Fruit fly (Drosophila melanogaster) Kc167 (cell line): ENCODE results near the gene Nsf2.

Source experiments
- Sin3A ChIP-seq: fragments of >200 bp; optimal IDR thresholded peaks from 2 replicates; lab custom pipeline; 2018; ENCODE audit warnings: missing external identifiers
- h ChIP-seq: fragments of >200 bp; optimal IDR thresholded peaks from 3 replicates; lab custom pipeline; 2018; ENCODE audit warnings: missing external identifiers
- psq ChIP-seq: fragments of >200 bp; optimal IDR thresholded peaks from 2 replicates; lab custom pipeline; 2017; ENCODE audit warnings: missing external identifiers
- ttk ChIP-seq: sonication (Bioruptor generic); optimal IDR thresholded peaks from 2 replicates; lab custom pipeline; 2017; ENCODE audit warnings: missing external identifiers

dm6 chr3R:13797269-13797677 is 40.5 kb downstream of the Nsf2 start:
- no peak for TF ChIP-seq h (lab: Kevin White, UChicago)
- TF ChIP-seq ttk (lab: Kevin White, UChicago): no peak
- no peak for TF ChIP-seq psq
- TF ChIP-seq Sin3A (lab: Kevin White, UChicago): no peak
